Worm (Caenorhabditis elegans): ENCODE results near the gene tba-8.

ce11 chrX:9499355-9499754 is 41.2 kb upstream of the tba-8 start:
- TF ChIP-seq nhr-179 (tag; optimal IDR thresholded peaks at IDR 0.05) (no peak), C06A6.2 (GFP tag; conservative IDR thresholded peaks at IDR 0.05) (no peak), T07F8.4 (tag; optimal IDR thresholded peaks at IDR 0.05) (no peak), unc-130 (GFP tag; optimal IDR thresholded peaks at IDR 0.05) (no peak), ZK185.1 (tag; optimal IDR thresholded peaks at IDR 0.05; ENCODE audit: poor library complexity, severe bottlenecking) (no peak), ama-1 (optimal IDR thresholded peaks at IDR 0.05) (no peak), ama-1 (GFP tag; optimal IDR thresholded peaks at IDR 0.05) (no peak), ceh-40 (GFP tag; IDR thresholded peaks at IDR 0.05) (no peak), hmg-1.2 (GFP tag; IDR thresholded peaks at IDR 0.05) (no peak), let-607 (tag; optimal IDR thresholded peaks at IDR 0.05) (no peak)

All from whole organism, young adult.